Fruit fly (Drosophila melanogaster) S2 (cell line): ENCODE data around the gene CG6403.

Experiments
- CG8478 ChIP-seq: fragments of >200 bp; optimal IDR thresholded peaks from 2 replicates; lab custom pipeline; 2018
- CTCF ChIP-seq, 2 experiments: fragments of >200 bp; optimal IDR thresholded peaks; 2 replicates each; lab custom pipeline; 2018

DNA sequence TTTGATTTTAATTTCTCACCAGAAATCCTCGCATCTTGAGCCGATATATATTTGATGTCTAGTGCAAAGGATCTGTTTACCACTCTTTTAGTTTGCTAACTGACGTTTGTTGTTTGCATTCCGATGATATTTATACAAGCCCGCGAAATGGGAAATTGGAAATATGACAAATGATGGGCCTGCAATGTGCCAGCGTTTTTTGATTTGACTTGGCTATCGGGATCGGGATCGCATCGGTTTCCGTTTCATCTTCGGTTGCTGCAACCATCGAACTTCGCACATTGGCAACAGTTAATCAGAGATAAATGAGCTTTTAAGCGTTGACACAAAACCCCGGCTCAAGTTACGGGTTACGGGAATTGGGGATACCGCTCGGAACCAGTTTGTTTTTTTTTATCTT is 42.6 kb downstream of the CG6403 start, which contains the start of gene TwdlQ:
- no peak for TF ChIP-seq CG8478 (lab: Kevin White, UChicago)
- TF ChIP-seq CTCF (optimal IDR thresholded peaks at IDR 0.05; lab: Kevin White, UChicago), result no peak
